Fruit fly (Drosophila melanogaster) whole organism: Measurements from ENCODE around the gene Ythdc1.

Experiments
- CG8478 ChIP-seq: fragments of >200 bp; optimal IDR thresholded peaks from 2 replicates; lab custom pipeline; 2018; ENCODE audit warnings: inconsistent platforms
- Dll ChIP-seq: fragments of >200 bp; optimal IDR thresholded peaks from 2 replicates; lab custom pipeline; 2017
- EcR ChIP-seq, 2 experiments: fragments of >200 bp; optimal IDR thresholded peaks; 2 replicates each; lab custom pipeline; 2017; ENCODE audit warnings: missing biosample characterization in 2 of 2, missing genetic modification characterization in 2 of 2, missing genetic modification reagents in 2 of 2
- pan ChIP-seq: fragments of >200 bp; optimal IDR thresholded peaks from 2 replicates; lab custom pipeline; 2017
- psq ChIP-seq: fragments of >200 bp; optimal IDR thresholded peaks from 2 replicates; lab custom pipeline; 2017
- usp ChIP-seq: fragments of >200 bp; optimal IDR thresholded peaks from 2 replicates; lab custom pipeline; 2017; ENCODE audit warnings: missing biosample characterization, missing genetic modification characterization, mixed read lengths

dm6 chr3L:3398496-3398895 lies 24.5 kb upstream of the Ythdc1 start:
- TF ChIP-seq usp (GFP tag; lab: Kevin White, UChicago): no peak
- no peak for TF ChIP-seq Dll
- TF ChIP-seq EcR (GFP tag; optimal IDR thresholded peaks at IDR 0.05; lab: Kevin White, UChicago): no peak
- no peak for TF ChIP-seq psq (lab: Kevin White, UChicago)
- TF ChIP-seq CG8478 (lab: Kevin White, UChicago): no peak
- no peak for TF ChIP-seq pan (lab: Kevin White, UChicago)
